Worm (Caenorhabditis elegans) whole organism, early embryonic: Measurements from ENCODE around the gene W03B1.3.

ENCODE experiments used
- B0310.2 ChIP-seq: sonication (generic microtip); optimal IDR thresholded peaks from 2 replicates; lab custom pipeline; 2016; ENCODE audit warnings: mild to moderate bottlenecking, missing genetic modification characterization, missing compliant biosample characterization
- ama-1 ChIP-seq: fragments of 150-350 bp; optimal IDR thresholded peaks from 2 replicates; lab custom pipeline; 2014
- ets-7 ChIP-seq: sonication (generic microtip); optimal IDR thresholded peaks from 2 replicates; lab custom pipeline; 2016; ENCODE audit warnings: missing genotype, missing genetic modification characterization, missing compliant biosample characterization
- scrt-1 ChIP-seq: fragments of 200-800 bp; sonication (Bioruptor generic); IDR thresholded peaks from 2 replicates; pipeline ENCODE4 v1.3.6; 2022; ENCODE audit warnings: missing genetic modification characterization, missing compliant biosample characterization
- tbx-37 ChIP-seq: fragments of 200-800 bp; sonication (Bioruptor generic); conservative IDR thresholded peaks from 2 replicates; pipeline ENCODE4 v1.3.6; 2022; ENCODE audit warnings: missing genetic modification reagents, missing genetic modification characterization, missing compliant biosample characterization

DNA sequence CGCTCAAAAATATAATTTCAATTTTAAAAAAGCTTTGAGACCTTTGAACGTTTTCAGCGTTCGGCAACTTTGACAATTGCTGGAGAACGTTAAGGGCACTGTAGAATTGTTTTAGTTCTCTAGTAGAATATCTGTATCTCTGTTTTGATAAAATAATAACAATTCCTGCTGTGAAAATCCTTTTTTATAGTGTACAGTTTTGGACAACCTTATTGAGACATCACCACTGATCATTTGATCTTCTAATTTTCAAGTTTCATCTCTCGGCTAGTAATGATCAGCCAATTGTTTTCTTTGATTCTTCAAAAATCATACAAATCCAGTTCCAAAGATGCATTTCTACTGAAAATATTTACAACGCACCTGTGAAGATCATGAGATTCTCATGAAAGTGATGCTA lies 43.5 kb downstream of the W03B1.3 start, which contains the start of gene F15E6.10:
- TF ChIP-seq ets-7 (tag; lab: Kevin White, UChicago): no peak
- TF ChIP-seq scrt-1 (GFP tag; lab: Robert Waterston, UW): no peak
- no peak for TF ChIP-seq ama-1
- no peak for TF ChIP-seq tbx-37 (GFP tag; lab: Robert Waterston, UW)
- TF ChIP-seq B0310.2 (tag; lab: Kevin White, UChicago): no peak
